Fruit fly (Drosophila melanogaster): ENCODE data around the gene dsh.

The dsh gene

DNA sequence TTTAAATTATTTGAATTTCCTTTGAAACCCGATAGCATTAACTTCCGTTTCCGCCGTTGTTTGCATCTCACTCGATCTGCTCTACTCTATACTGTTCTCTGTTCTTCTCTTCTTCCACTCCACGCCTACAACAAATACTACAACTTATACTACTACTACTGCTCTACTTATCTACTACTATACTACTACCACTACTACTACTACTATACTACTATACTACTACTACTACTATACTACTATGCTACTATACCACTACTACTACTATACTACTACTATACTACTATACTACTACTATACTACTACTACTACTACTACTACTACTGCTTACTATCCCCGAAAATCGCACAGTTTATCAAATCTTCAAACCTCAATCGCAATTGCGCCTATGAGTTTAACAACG lies 26.9 kb downstream of the dsh start:
- TF ChIP-seq CG8478 (optimal IDR thresholded peaks at IDR 0.05), result no peak
- TF ChIP-seq CTCF (optimal IDR thresholded peaks at IDR 0.05), result no peak

- TF ChIP-seq CG8478 (optimal IDR thresholded peaks at IDR 0.05), result no peak
- no peak for TF ChIP-seq CTCF (optimal IDR thresholded peaks at IDR 0.05)
These were observed 27.8 kb downstream of the dsh start for dm6 chrX:11383530-11383929.

dm6 chrX:11384023-11384444 lies 28.4 kb downstream of the dsh start:
- no peak for TF ChIP-seq CG8478 (optimal IDR thresholded peaks at IDR 0.05)
- TF ChIP-seq CTCF (optimal IDR thresholded peaks at IDR 0.05), result no peak

- no peak for TF ChIP-seq CG8478 (optimal IDR thresholded peaks at IDR 0.05)
- no peak for TF ChIP-seq CTCF (optimal IDR thresholded peaks at IDR 0.05)
These were observed 29.8 kb downstream of the dsh start for dm6 chrX:11385498-11385897.

dm6 chrX:11389494-11390447 lies 34.1 kb downstream of the dsh start:
- no peak for TF ChIP-seq CG8478 (optimal IDR thresholded peaks at IDR 0.05)
- TF ChIP-seq CTCF (optimal IDR thresholded peaks at IDR 0.05), result no peak

dm6 chrX:11390625-11391363 lies 35.1 kb downstream of the dsh start:
- TF ChIP-seq CG8478 (optimal IDR thresholded peaks at IDR 0.05) (no peak), CTCF (optimal IDR thresholded peaks at IDR 0.05) (no peak)

DNA sequence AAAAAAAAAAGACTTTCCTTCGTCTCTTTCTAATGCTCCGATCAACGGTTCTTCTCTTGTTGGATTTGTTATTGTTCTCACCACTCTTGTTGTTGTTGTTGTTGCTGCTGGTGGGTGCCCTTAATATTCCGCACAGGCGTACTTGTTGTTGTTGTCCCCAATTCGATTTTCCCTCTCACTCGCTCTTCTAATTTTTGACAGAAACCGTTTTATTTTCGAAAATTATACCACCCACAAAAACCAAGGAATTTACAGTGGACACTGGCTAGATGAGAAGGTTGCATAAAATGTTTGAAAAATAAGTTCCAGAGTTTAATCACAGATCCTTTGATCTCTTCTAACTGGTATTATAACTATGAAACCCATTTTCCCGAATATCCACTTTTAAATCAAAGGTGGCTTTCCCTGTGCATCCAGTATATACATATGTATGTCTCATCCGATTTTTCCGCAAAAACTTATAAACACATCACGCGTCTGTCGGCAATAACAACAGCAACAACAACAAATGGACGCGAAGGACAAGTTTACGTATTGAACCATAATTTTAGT lies 35.8 kb downstream of the dsh start:
- TF ChIP-seq CG8478 (optimal IDR thresholded peaks at IDR 0.05) (no peak), CTCF (optimal IDR thresholded peaks at IDR 0.05) (no peak)

- TF ChIP-seq CG8478 (optimal IDR thresholded peaks at IDR 0.05), result no peak
- TF ChIP-seq CTCF (optimal IDR thresholded peaks at IDR 0.05), result no peak
These were observed 37.4 kb downstream of the dsh start for dm6 chrX:11393003-11393620.

- TF ChIP-seq CG8478 (optimal IDR thresholded peaks at IDR 0.05) (no peak), CTCF (optimal IDR thresholded peaks at IDR 0.05) (no peak)
These were observed 48.6 kb downstream of the dsh start for dm6 chrX:11404247-11404646.

Measured in S2 (cell line).